Worm (Caenorhabditis elegans): ENCODE results near the gene math-7.

DNA sequence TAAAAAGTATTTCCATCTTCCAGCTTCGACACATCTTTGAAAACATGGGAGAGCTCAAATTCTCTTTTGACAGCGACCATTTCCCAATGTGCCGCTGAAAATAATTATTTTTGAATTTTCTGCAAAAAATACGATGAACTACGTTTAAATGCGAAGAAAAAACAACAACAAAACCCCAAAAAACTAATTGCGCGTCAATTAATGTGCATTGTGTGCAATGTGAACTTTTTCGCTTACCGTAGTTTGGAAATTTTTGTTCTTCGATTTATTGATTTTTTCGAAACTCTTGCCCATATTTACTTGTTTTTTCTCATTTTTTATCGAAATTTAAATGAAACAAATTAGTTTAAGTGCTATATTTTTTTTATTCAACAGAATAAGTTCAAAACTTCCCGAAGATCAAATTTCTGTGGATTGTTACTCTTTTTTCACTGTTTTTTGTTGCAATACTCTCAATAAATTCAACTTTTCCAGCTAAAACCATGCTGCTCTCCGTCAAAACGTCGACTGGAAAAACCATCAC lies 36.4 kb upstream of the math-7 start, which contains the start of the genes bath-2 and F52C6.4:
- TF ChIP-seq ZK546.5 (tag; optimal IDR thresholded peaks at IDR 0.05) (no peak), ztf-4 (tag; optimal IDR thresholded peaks at IDR 0.05) (no peak), egl-27 (tag; optimal IDR thresholded peaks at IDR 0.05) (no peak), lin-13 (GFP tag; optimal IDR thresholded peaks at IDR 0.05) (no peak), skn-1 (tag; optimal IDR thresholded peaks at IDR 0.05) (no peak), alr-1 (tag; optimal IDR thresholded peaks at IDR 0.05) (no peak), elt-3 (tag; optimal IDR thresholded peaks at IDR 0.05) (no peak), lin-39 (tag; optimal IDR thresholded peaks at IDR 0.05) (no peak), F13H6.1 (tag; optimal IDR thresholded peaks at IDR 0.05) (no peak), dmd-4 (tag; optimal IDR thresholded peaks at IDR 0.05) (no peak)
